Fruit fly (Drosophila melanogaster) whole organism, wandering third instar larva: ENCODE results near the gene CG13403.

Experiments used
- Dfd ChIP-seq: fragments of >200 bp; optimal IDR thresholded peaks from 2 replicates; lab custom pipeline; 2017; ENCODE audit warnings: missing biosample characterization, missing genetic modification characterization
- Myc ChIP-seq: fragments of >200 bp; optimal IDR thresholded peaks from 2 replicates; lab custom pipeline; 2017
- Vsx2 ChIP-seq: fragments of 200-300, 225-300 bp; sonication (Bioruptor generic); optimal IDR thresholded peaks from 2 replicates; lab custom pipeline; 2018; ENCODE audit warnings: missing biosample characterization, missing genetic modification characterization; ENCODE audit not compliant: partially characterized antibody

DNA sequence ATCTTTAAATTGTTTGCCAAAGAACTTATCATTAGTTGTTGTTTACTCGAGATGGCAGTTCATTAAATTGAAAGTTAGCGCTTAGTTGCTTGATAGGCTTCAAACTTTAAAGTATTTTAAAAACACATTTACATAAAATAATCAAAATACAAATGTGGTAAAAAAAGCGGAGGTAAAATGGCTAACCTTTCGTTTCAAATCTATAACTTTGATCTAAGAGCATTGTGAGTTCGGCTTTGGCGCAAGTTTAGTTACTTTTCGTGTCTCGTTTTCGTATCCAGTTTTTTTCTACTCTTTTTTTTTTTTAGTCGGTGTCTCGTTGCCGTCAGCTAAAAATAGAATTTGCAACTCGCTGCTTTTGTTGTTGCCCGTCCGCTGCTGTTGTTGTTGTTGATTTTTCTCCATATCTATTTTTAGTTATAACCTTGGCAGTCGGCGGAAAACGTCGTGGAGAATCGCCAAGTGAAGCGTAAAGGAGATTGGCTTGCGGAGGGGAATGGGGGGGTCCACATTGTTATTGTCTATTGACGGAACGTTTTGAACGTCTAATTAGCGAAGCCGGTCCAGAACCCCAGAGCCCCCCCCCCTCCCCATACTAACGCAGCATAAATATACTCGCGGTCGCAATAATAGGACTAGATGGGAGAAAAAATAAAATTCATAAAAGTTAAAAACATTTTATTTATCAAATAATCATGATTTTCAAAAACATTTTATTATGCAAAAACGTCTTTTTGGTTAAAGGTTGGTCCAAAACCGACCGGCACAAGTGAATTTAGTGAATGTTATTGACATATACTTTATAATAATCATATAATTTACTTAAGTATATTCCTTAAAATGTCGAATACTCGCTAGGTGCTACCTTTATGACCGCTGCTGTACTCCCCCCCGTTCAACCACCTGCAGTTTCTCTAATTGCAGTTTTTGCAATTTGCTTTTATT is 23.0 kb upstream of the CG13403 start:
- TF ChIP-seq Dfd (GFP tag; lab: Kevin White, UChicago), result no peak
- no peak for TF ChIP-seq Vsx2 (GFP tag; lab: Kevin White, UChicago)
- TF ChIP-seq Myc (lab: Kevin White, UChicago), result no peak
